Fruit fly (Drosophila melanogaster): ENCODE measurements around the gene CG13998.

The CG13998 gene

dm6 chr2L:5906893-5907850 is 49.4 kb downstream of the CG13998 start, which contains the start of gene bchs (continued):
- TF ChIP-seq gsb-n (tag; optimal IDR thresholded peaks at IDR 0.05) (no peak), wdn (GFP tag; IDR thresholded peaks at IDR 0.05) (peak; percentile 61; the same call in 1 of the 2 replicates), CG10274 (GFP tag; optimal IDR thresholded peaks at IDR 0.05) (peak; percentile 75), crol (GFP tag; IDR thresholded peaks at IDR 0.05) (peak; percentile 87), CG9215 (GFP tag; IDR thresholded peaks at IDR 0.05) (no peak), Ssrp (tag; optimal IDR thresholded peaks at IDR 0.05) (no peak), Lpt (GFP tag; optimal IDR thresholded peaks at IDR 0.05) (no peak), tgo (GFP tag; IDR thresholded peaks at IDR 0.05) (peak; percentile 64; the same call in 2 of the 3 replicates), Dad (GFP tag; optimal IDR thresholded peaks at IDR 0.05) (peak; percentile 73), ac (GFP tag; optimal IDR thresholded peaks at IDR 0.05) (peak; percentile 96), Rx (GFP tag; IDR thresholded peaks at IDR 0.05) (peak; percentile 58), ara (GFP tag; IDR thresholded peaks at IDR 0.05) (peak; percentile 79; the same call in 1 of the 2 replicates), Nf-YA (GFP tag; IDR thresholded peaks at IDR 0.05) (peak; percentile 90), CG31441 (GFP tag; IDR thresholded peaks at IDR 0.05) (no peak), pb (GFP tag; optimal IDR thresholded peaks at IDR 0.05) (peak; percentile 84), CG8765 (GFP tag; IDR thresholded peaks at IDR 0.05) (no peak), cad (GFP tag; optimal IDR thresholded peaks at IDR 0.05) (no peak), pnt (GFP tag; optimal IDR thresholded peaks at IDR 0.05) (peak; percentile 78), croc (GFP tag; conservative IDR thresholded peaks at IDR 0.05) (peak; percentile 27; the same call in 1 of the 3 replicates), hbn (GFP tag; IDR thresholded peaks at IDR 0.05; ENCODE audit: partially characterized antibody) (no peak), Side (GFP tag; optimal IDR thresholded peaks at IDR 0.05) (peak; percentile 87), CG15479 (GFP tag; optimal IDR thresholded peaks at IDR 0.05) (peak; percentile 87), jing (GFP tag; optimal IDR thresholded peaks at IDR 0.05) (peak; percentile 40), fd102C (GFP tag; optimal IDR thresholded peaks at IDR 0.05) (peak; percentile 79), cg (GFP tag; optimal IDR thresholded peaks at IDR 0.05) (no peak), disco-r (GFP tag; optimal IDR thresholded peaks at IDR 0.05) (peak; percentile 90), CG17359 (tag; optimal IDR thresholded peaks at IDR 0.05) (peak; percentile 94), Hmx (GFP tag; optimal IDR thresholded peaks at IDR 0.05) (no peak), p53 (GFP tag; optimal IDR thresholded peaks at IDR 0.05) (peak; percentile 70), CG31365 (tag; optimal IDR thresholded peaks at IDR 0.05) (peak; percentile 89), CG18599 (GFP tag; optimal IDR thresholded peaks at IDR 0.05) (peak; percentile 97), CG6791 (GFP tag; IDR thresholded peaks at IDR 0.05; ENCODE audit: partially characterized antibody) (peak; percentile 38; the same call in 1 of the 3 replicates), CG1792 (GFP tag; optimal IDR thresholded peaks at IDR 0.05) (peak; percentile 91), Taf1 (GFP tag; IDR thresholded peaks at IDR 0.05) (peak; percentile 38; the same call in 1 of the 2 replicates), CG9609 (GFP tag; optimal IDR thresholded peaks at IDR 0.05) (peak; percentile 33), Blimp-1 (GFP tag; optimal IDR thresholded peaks at IDR 0.05) (peak; percentile 84), tx (GFP tag; optimal IDR thresholded peaks at IDR 0.05) (peak; percentile 46), CG8924 (tag; optimal IDR thresholded peaks at IDR 0.05) (peak; percentile 73), lola (GFP tag; optimal IDR thresholded peaks at IDR 0.05) (peak in 1 of 3 experiments; percentile 74), dmrt99B (tag; optimal IDR thresholded peaks at IDR 0.05) (no peak), stc (GFP tag; IDR thresholded peaks at IDR 0.05) (peak; percentile 89), CG15269 (tag; optimal IDR thresholded peaks at IDR 0.05) (no peak), D19B (GFP tag; optimal IDR thresholded peaks at IDR 0.05) (peak; percentile 58), vvl (GFP tag; IDR thresholded peaks at IDR 0.05) (peak; percentile 92), lmd (GFP tag; IDR thresholded peaks at IDR 0.05) (peak; percentile 34; the same call in 1 of the 2 replicates), pzg (GFP tag; optimal IDR thresholded peaks at IDR 0.05) (peak; percentile 84), E2f2 (GFP tag; IDR thresholded peaks at IDR 0.05) (peak; percentile 97), CG33557 (GFP tag; optimal IDR thresholded peaks at IDR 0.05) (peak; percentile 84)

Data from whole organism, embryonic.